Fruit fly (Drosophila melanogaster) whole organism, embryonic: ENCODE measurements around the gene Pop5.

ENCODE experiments used
- Atf-2 ChIP-seq: fragments of 200-800 bp; sonication (Bioruptor generic); optimal IDR thresholded peaks from 2 replicates; lab custom pipeline; 2016; ENCODE audit warnings: missing biosample characterization, missing genetic modification characterization
- CG10267 ChIP-seq: fragments of 200-800 bp; sonication (Bioruptor generic); optimal IDR thresholded peaks from 2 replicates; lab custom pipeline; 2018; ENCODE audit warnings: missing biosample characterization, mild to moderate bottlenecking, missing genetic modification characterization, moderate library complexity
- CG10462 ChIP-seq: fragments of 200-800 bp; sonication (Bioruptor generic); optimal IDR thresholded peaks from 2 replicates; lab custom pipeline; 2016; ENCODE audit warnings: missing biosample characterization, missing genetic modification characterization
- CG12219 ChIP-seq: fragments of 200-800 bp; sonication (Bioruptor generic); optimal IDR thresholded peaks from 3 replicates; lab custom pipeline; 2018; ENCODE audit warnings: missing biosample characterization, mild to moderate bottlenecking, missing genetic modification characterization
- CG12942 ChIP-seq: fragments of 200-800 bp; sonication (Bioruptor generic); optimal IDR thresholded peaks from 3 replicates; lab custom pipeline; 2016; ENCODE audit warnings: missing biosample characterization, missing genetic modification characterization
- CG15696 ChIP-seq: fragments of 200-800 bp; sonication (Bioruptor generic); optimal IDR thresholded peaks from 2 replicates; lab custom pipeline; 2019; ENCODE audit warnings: missing biosample characterization, mild to moderate bottlenecking, missing genetic modification characterization, moderate library complexity
- CG17186 ChIP-seq: fragments of 200-800 bp; sonication (Bioruptor generic); optimal IDR thresholded peaks from 3 replicates; lab custom pipeline; 2017; ENCODE audit warnings: missing biosample characterization, missing genetic modification reagents, missing genetic modification characterization
- CG17829 ChIP-seq: fragments of 200-800 bp; optimal IDR thresholded peaks from 2 replicates; lab custom pipeline; 2019; ENCODE audit warnings: missing biosample characterization, mild to moderate bottlenecking, missing genetic modification characterization, moderate library complexity
- CG2120 ChIP-seq: fragments of 200-800 bp; sonication (Bioruptor generic); optimal IDR thresholded peaks from 3 replicates; lab custom pipeline; 2016; ENCODE audit warnings: missing biosample characterization, missing genetic modification characterization
- CG2129 ChIP-seq: fragments of 200-800 bp; sonication (Bioruptor generic); IDR thresholded peaks from 2 replicates; pipeline ENCODE4 v1.3.6; 2022; ENCODE audit warnings: missing biosample characterization, missing genetic modification characterization; ENCODE audit not compliant: partially characterized antibody
- CG34376 ChIP-seq: fragments of 200-800 bp; sonication (Bioruptor generic); optimal IDR thresholded peaks from 2 replicates; lab custom pipeline; 2018; ENCODE audit warnings: missing biosample characterization, mild to moderate bottlenecking, missing genetic modification characterization
- CG34422 ChIP-seq: fragments of 200-800 bp; sonication (Bioruptor generic); IDR thresholded peaks from 3 replicates; pipeline ENCODE4 v1.3.6; 2022; ENCODE audit warnings: missing biosample characterization, missing genetic modification characterization
- CG42726 ChIP-seq: fragments of 200-800 bp; sonication (Bioruptor generic); IDR thresholded peaks from 2 replicates; pipeline ENCODE4 v1.3.6; 2022; ENCODE audit warnings: missing biosample characterization, missing genetic modification characterization; ENCODE audit not compliant: partially characterized antibody
- CG6683 ChIP-seq: fragments of 200-800 bp; sonication (Bioruptor generic); optimal IDR thresholded peaks from 2 replicates; lab custom pipeline; 2017; ENCODE audit warnings: missing biosample characterization, mild to moderate bottlenecking, missing genetic modification characterization, missing genetic modification reagents
- CG7357 ChIP-seq: fragments of 200-800 bp; sonication (Bioruptor generic); IDR thresholded peaks from 3 replicates; pipeline ENCODE4 v1.3.6; 2022; ENCODE audit warnings: missing biosample characterization, missing genetic modification characterization
- CG7839 ChIP-seq: fragments of 200-800 bp; sonication (Bioruptor generic); optimal IDR thresholded peaks from 3 replicates; lab custom pipeline; 2018; ENCODE audit warnings: missing biosample characterization, mild to moderate bottlenecking, missing genetic modification characterization, moderate library complexity
- CG7928 ChIP-seq: fragments of 200-800 bp; sonication (Bioruptor generic); optimal IDR thresholded peaks from 2 replicates; lab custom pipeline; 2017; ENCODE audit warnings: missing biosample characterization, mild to moderate bottlenecking, missing genetic modification characterization
- CG7963 ChIP-seq: fragments of 200-800 bp; sonication (Bioruptor generic); IDR thresholded peaks from 3 replicates; pipeline ENCODE4 v1.3.6; 2022; ENCODE audit warnings: missing biosample characterization, missing genetic modification characterization; ENCODE audit not compliant: partially characterized antibody
- D19A ChIP-seq: fragments of 200-800 bp; optimal IDR thresholded peaks from 3 replicates; lab custom pipeline; 2019; ENCODE audit warnings: missing biosample characterization, mild to moderate bottlenecking, missing genetic modification characterization, moderate library complexity
- HLH4C ChIP-seq: fragments of 200-800 bp; sonication (Bioruptor generic); IDR thresholded peaks from 3 replicates; pipeline ENCODE4 v1.3.6; 2022; ENCODE audit warnings: missing biosample characterization, missing genetic modification characterization; ENCODE audit not compliant: partially characterized antibody
- Hmr ChIP-seq: fragments of 200-800 bp; sonication (Bioruptor generic); optimal IDR thresholded peaks from 3 replicates; lab custom pipeline; 2017; ENCODE audit warnings: mild to moderate bottlenecking, missing biosample characterization, missing genetic modification reagents, missing genetic modification characterization
- Meics ChIP-seq: fragments of 200-800 bp; sonication (Bioruptor generic); optimal IDR thresholded peaks from 2 replicates; lab custom pipeline; 2017; ENCODE audit warnings: missing biosample characterization, mild to moderate bottlenecking, missing genetic modification characterization
- Mrtf ChIP-seq: fragments of 200-800 bp; sonication (Bioruptor generic); IDR thresholded peaks from 3 replicates; pipeline ENCODE4 v1.3.6; 2022; ENCODE audit warnings: missing biosample characterization, missing genetic modification characterization
- Oli ChIP-seq: fragments of 200-800 bp; sonication (Bioruptor generic); optimal IDR thresholded peaks from 2 replicates; lab custom pipeline; 2018; ENCODE audit warnings: missing biosample characterization, mild to moderate bottlenecking, missing genetic modification characterization, moderate library complexity
- Ssrp ChIP-seq: fragments of 200-800 bp; sonication (Bioruptor generic); optimal IDR thresholded peaks from 2 replicates; lab custom pipeline; 2018; ENCODE audit warnings: missing biosample characterization, mild to moderate bottlenecking, missing genetic modification characterization, moderate library complexity
- Stat92E ChIP-seq, 3 experiments: fragments of >200 bp in 2 of 3; fragments of 200-800 bp in 1 of 3; sonication (Bioruptor generic) in 1 of 3; optimal IDR thresholded peaks; 2 replicates each; lab custom pipeline; 2017 to 2019; ENCODE audit warnings: missing biosample characterization in 3 of 3, missing genetic modification characterization in 3 of 3, mild to moderate bottlenecking in 1 of 3, moderate library complexity in 1 of 3
- Vsx1 ChIP-seq: fragments of 200-800 bp; sonication (Bioruptor generic); optimal IDR thresholded peaks from 2 replicates; lab custom pipeline; 2017; ENCODE audit warnings: missing biosample characterization, mild to moderate bottlenecking, missing genetic modification characterization, missing genetic modification reagents
- bigmax ChIP-seq: fragments of 200-800 bp; sonication (Bioruptor generic); optimal IDR thresholded peaks from 2 replicates; lab custom pipeline; 2018; ENCODE audit warnings: missing biosample characterization, mild to moderate bottlenecking, missing genetic modification characterization
- cad ChIP-seq: fragments of >200 bp; optimal IDR thresholded peaks from 2 replicates; lab custom pipeline; 2017; ENCODE audit warnings: missing biosample characterization, missing genetic modification characterization
- caup ChIP-seq: fragments of 200-800 bp; sonication (Bioruptor generic); optimal IDR thresholded peaks from 3 replicates; lab custom pipeline; 2017; ENCODE audit warnings: missing biosample characterization, mild to moderate bottlenecking, missing genetic modification characterization, moderate library complexity; ENCODE audit not compliant: severe bottlenecking
- crp ChIP-seq, 2 experiments: fragments of 200-800 bp; sonication (Bioruptor generic); optimal IDR thresholded peaks; 2 replicates in 1 of 2; 3 replicates in 1 of 2; lab custom pipeline; 2017; ENCODE audit warnings: missing biosample characterization in 2 of 2, missing genetic modification characterization in 2 of 2, mild to moderate bottlenecking in 1 of 2, moderate library complexity in 1 of 2
- dm ChIP-seq: fragments of 200-800 bp; sonication (Bioruptor generic); optimal IDR thresholded peaks from 3 replicates; lab custom pipeline; 2016; ENCODE audit warnings: missing biosample characterization, missing genetic modification characterization
- dmrt99B ChIP-seq: fragments of 200-800 bp; sonication (Bioruptor generic); optimal IDR thresholded peaks from 2 replicates; lab custom pipeline; 2018; ENCODE audit warnings: missing biosample characterization, mild to moderate bottlenecking, missing genetic modification characterization, moderate library complexity
- ems ChIP-seq: fragments of 200-800 bp; sonication (Bioruptor generic); optimal IDR thresholded peaks from 3 replicates; lab custom pipeline; 2016; ENCODE audit warnings: missing biosample characterization, missing genetic modification characterization
- esg ChIP-seq: fragments of 200-800 bp; sonication (Bioruptor generic); conservative IDR thresholded peaks from 2 replicates; pipeline ENCODE4 v1.3.6; 2022; ENCODE audit warnings: missing biosample characterization, missing genetic modification characterization
- fd96Cb ChIP-seq: fragments of 200-800 bp; sonication (Bioruptor generic); optimal IDR thresholded peaks from 2 replicates; lab custom pipeline; 2018; ENCODE audit warnings: missing biosample characterization, mild to moderate bottlenecking, missing genetic modification characterization, moderate library complexity
- gcm2 ChIP-seq: fragments of 200-800 bp; sonication (Bioruptor generic); optimal IDR thresholded peaks from 2 replicates; lab custom pipeline; 2016; ENCODE audit warnings: missing biosample characterization, missing genetic modification characterization
- gsb ChIP-seq: fragments of 200-800 bp; sonication (Bioruptor generic); IDR thresholded peaks from 2 replicates; pipeline ENCODE4 v1.3.6; 2022; ENCODE audit warnings: missing biosample characterization, missing genetic modification characterization
- gt ChIP-seq: fragments of 200-800 bp; sonication (Bioruptor generic); IDR thresholded peaks from 2 replicates; pipeline ENCODE4 v1.3.6; 2022; ENCODE audit warnings: missing biosample characterization, missing genetic modification characterization
- lbe ChIP-seq: fragments of 200-800 bp; sonication (Bioruptor generic); optimal IDR thresholded peaks from 2 replicates; lab custom pipeline; 2016; ENCODE audit warnings: missing biosample characterization, mild to moderate bottlenecking, missing genetic modification characterization
- lilli ChIP-seq: fragments of 200-800 bp; sonication (Bioruptor generic); optimal IDR thresholded peaks from 3 replicates; lab custom pipeline; 2016; ENCODE audit warnings: missing biosample characterization, missing genetic modification characterization
- nom ChIP-seq: fragments of 200-800 bp; sonication (Bioruptor generic); optimal IDR thresholded peaks from 2 replicates; lab custom pipeline; 2017; ENCODE audit warnings: missing biosample characterization, missing genetic modification characterization, mild to moderate bottlenecking, moderate library complexity, missing genetic modification reagents
- prd ChIP-seq, 3 experiments: fragments of >200 bp in 2 of 3; fragments of 200-800 bp in 1 of 3; sonication (Bioruptor generic) in 1 of 3; optimal IDR thresholded peaks in 2 of 3; IDR thresholded peaks in 1 of 3; 2 replicates in 2 of 3; 3 replicates in 1 of 3; pipeline versions ENCODE4 v1.3.6 to Lab custom; 2017 to 2022; ENCODE audit warnings: missing biosample characterization in 1 of 3, missing genetic modification characterization in 1 of 3
- seq ChIP-seq: fragments of 200-800 bp; sonication (Bioruptor generic); IDR thresholded peaks from 2 replicates; pipeline ENCODE4 v1.3.6; 2022; ENCODE audit warnings: missing biosample characterization, missing genetic modification characterization
- twi ChIP-seq: fragments of 200-800 bp; optimal IDR thresholded peaks from 2 replicates; lab custom pipeline; 2019; ENCODE audit warnings: missing biosample characterization, mild to moderate bottlenecking, missing genetic modification characterization, moderate library complexity
- yki ChIP-seq: fragments of >200 bp; optimal IDR thresholded peaks from 3 replicates; lab custom pipeline; 2018
- zf30C ChIP-seq: fragments of 200-800 bp; sonication (Bioruptor generic); optimal IDR thresholded peaks from 3 replicates; lab custom pipeline; 2018; ENCODE audit warnings: missing biosample characterization, mild to moderate bottlenecking, missing genetic modification characterization

Gene Pop5

dm6 chr3L:17012017-17012719 is 32.7 kb downstream of the Pop5 start, which contains the start of gene CG3764 (continued):
- TF ChIP-seq CG6683 (GFP tag; lab: Kevin White, UChicago) (peak; percentile 68), gcm2 (peak; percentile 36), Vsx1 (GFP tag; lab: Kevin White, UChicago) (peak; percentile 72), lilli (peak; percentile 42), ems (GFP tag; lab: Kevin White, UChicago) (peak; percentile 27), CG2129 (GFP tag; lab: Robert Waterston, UW) (no peak), CG17186 (GFP tag; lab: Kevin White, UChicago) (peak; percentile 91), fd96Cb (tag; lab: Kevin White, UChicago) (peak; percentile 6), Mrtf (GFP tag; lab: Robert Waterston, UW) (peak; percentile 50; the same call in 1 of the 3 replicates), yki (lab: Kevin White, UChicago) (no peak), CG10267 (tag; lab: Kevin White, UChicago) (peak; percentile 75), CG10462 (GFP tag; lab: Kevin White, UChicago) (peak; percentile 37), prd (optimal IDR thresholded peaks at IDR 0.05; lab: Kevin White, UChicago) (no peak), prd (GFP tag; IDR thresholded peaks at IDR 0.05; lab: Robert Waterston, UW) (0 out of 3 replicates have a peak, but pooled peaks have one; percentile 26), CG34376 (GFP tag; lab: Kevin White, UChicago) (peak; percentile 95), Meics (peak; percentile 77), CG7928 (peak; percentile 50), CG15696 (tag; lab: Kevin White, UChicago) (peak; percentile 74), Atf-2 (GFP tag; lab: Kevin White, UChicago) (peak; percentile 52), Stat92E (GFP tag; optimal IDR thresholded peaks at IDR 0.05; lab: Kevin White, UChicago) (peak in 1 of 3 experiments; percentile 72), esg (GFP tag; lab: Robert Waterston, UW) (no peak), Hmr (GFP tag; lab: Kevin White, UChicago) (peak; percentile 88), dmrt99B (peak; percentile 68), CG42726 (GFP tag; lab: Robert Waterston, UW) (0 out of 2 replicates have a peak, but pooled peaks have one; percentile 11), Ssrp (tag; lab: Kevin White, UChicago) (no peak), dm (peak; percentile 63), bigmax (GFP tag; lab: Kevin White, UChicago) (peak; percentile 70), CG17829 (peak; percentile 76), HLH4C (GFP tag; lab: Robert Waterston, UW) (no peak), cad (GFP tag; lab: Kevin White, UChicago) (no peak), CG12219 (GFP tag; lab: Kevin White, UChicago) (peak; percentile 76), crp (GFP tag; optimal IDR thresholded peaks at IDR 0.05; lab: Kevin White, UChicago) (peak in 1 of 2 experiments; percentile 61), CG7839 (peak; percentile 58), D19A (tag; lab: Kevin White, UChicago) (peak; percentile 47), CG7963 (GFP tag; lab: Robert Waterston, UW) (no peak), CG7357 (0 out of 3 replicates have a peak, but pooled peaks have one; percentile 31), nom (peak; percentile 78), CG2120 (peak; percentile 42), lbe (GFP tag; lab: Kevin White, UChicago) (peak; percentile 38), gsb (GFP tag; lab: Robert Waterston, UW) (peak; percentile 63; the same call in 1 of the 2 replicates), Oli (tag; lab: Kevin White, UChicago) (peak; percentile 43), gt (GFP tag; lab: Robert Waterston, UW) (0 out of 2 replicates have a peak, but pooled peaks have one; percentile 31), caup (GFP tag; lab: Kevin White, UChicago) (peak; percentile 90), twi (tag; lab: Kevin White, UChicago) (peak; percentile 49), CG12942 (peak; percentile 71), CG34422 (GFP tag; lab: Robert Waterston, UW) (peak; percentile 83), seq (GFP tag; lab: Robert Waterston, UW) (peak; percentile 85), zf30C (no peak)
